Fruit fly (Drosophila melanogaster) Kc167 (cell line): Measurements from ENCODE around the gene vri.

Source experiments
- Myc ChIP-seq: fragments of >200 bp; optimal IDR thresholded peaks from 2 replicates; lab custom pipeline; 2017; ENCODE audit warnings: missing external identifiers
- Sin3A ChIP-seq: fragments of >200 bp; optimal IDR thresholded peaks from 2 replicates; lab custom pipeline; 2018; ENCODE audit warnings: missing external identifiers
- h ChIP-seq: fragments of >200 bp; optimal IDR thresholded peaks from 3 replicates; lab custom pipeline; 2018; ENCODE audit warnings: missing external identifiers
- insv ChIP-seq: fragments of >200 bp; optimal IDR thresholded peaks from 3 replicates; lab custom pipeline; 2018; ENCODE audit warnings: missing external identifiers
- psq ChIP-seq: fragments of >200 bp; optimal IDR thresholded peaks from 2 replicates; lab custom pipeline; 2017; ENCODE audit warnings: missing external identifiers
- ttk ChIP-seq: sonication (Bioruptor generic); optimal IDR thresholded peaks from 2 replicates; lab custom pipeline; 2017; ENCODE audit warnings: missing external identifiers

- TF ChIP-seq insv (lab: Kevin White, UChicago) = no peak
- no peak for TF ChIP-seq psq
- TF ChIP-seq Sin3A = no peak
- TF ChIP-seq Myc (lab: Kevin White, UChicago) = no peak
- TF ChIP-seq h (lab: Kevin White, UChicago) = no peak
- no peak for TF ChIP-seq ttk (lab: Kevin White, UChicago)
Measured at dm6 chr2L:5341015-5341608, 52.4 kb downstream of the vri start.
